Fruit fly (Drosophila melanogaster): ENCODE measurements around the gene ApepP.

ApepP gene

dm6 chr2L:16910177-16910576 lies at the start of gene ApepP:
TSS of gene ApepP (minus strand) at chr2L:16910418.
- no peak for TF ChIP-seq CG17801 (GFP tag; optimal IDR thresholded peaks at IDR 0.05; ENCODE audit: partially characterized antibody)

DNA sequence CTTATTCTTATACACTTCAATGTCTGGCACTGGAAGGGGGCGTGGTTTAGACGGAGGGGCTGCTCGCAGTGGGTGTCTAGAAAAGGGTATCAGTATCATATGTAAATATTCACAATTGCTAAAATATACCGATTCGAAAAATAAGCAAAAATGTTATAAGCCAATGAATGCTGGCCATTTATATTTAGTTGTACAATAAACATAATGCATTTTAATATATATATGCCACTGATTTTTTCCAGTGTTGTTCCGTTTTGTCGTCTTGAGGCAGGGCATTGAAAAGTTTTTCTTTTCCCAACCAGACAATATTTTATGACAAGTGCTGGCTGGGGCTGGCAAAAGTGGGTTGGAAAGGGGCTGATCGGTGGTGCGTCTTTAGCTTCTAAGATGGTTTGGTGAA lies 11.6 kb upstream of the ApepP start:
- no peak for TF ChIP-seq CG17801 (GFP tag; optimal IDR thresholded peaks at IDR 0.05; ENCODE audit: partially characterized antibody)

- no peak for TF ChIP-seq CG17801 (GFP tag; optimal IDR thresholded peaks at IDR 0.05; ENCODE audit: partially characterized antibody)
Observed at dm6 chr2L:16909290-16909689, 928 bp downstream of the ApepP start.

DNA sequence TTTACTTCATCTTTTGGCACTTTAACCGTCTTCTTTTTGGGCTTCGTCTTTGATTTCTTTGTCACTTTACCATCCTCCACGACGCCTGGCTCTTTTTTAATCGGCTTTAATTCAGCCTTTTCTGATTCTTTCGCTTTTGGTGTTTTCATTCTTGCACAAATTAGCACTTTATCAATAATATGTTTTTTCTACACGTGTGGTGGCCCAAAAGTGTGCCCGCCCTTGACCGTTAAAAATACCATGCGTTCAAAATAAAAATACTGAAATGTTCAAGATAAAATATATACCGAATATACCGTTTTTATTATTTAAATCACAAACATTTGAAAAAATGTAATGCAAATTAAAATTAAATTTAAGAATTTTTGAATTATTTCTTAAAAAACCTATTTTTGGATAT lies 8.2 kb downstream of the ApepP start, which contains the start of gene CG12288:
Gene CG12288, minus strand, starts transcription at position 216 of the 400 bp plus-strand sequence.
- TF ChIP-seq CG17801 (GFP tag; optimal IDR thresholded peaks at IDR 0.05; ENCODE audit: partially characterized antibody) = no peak

DNA sequence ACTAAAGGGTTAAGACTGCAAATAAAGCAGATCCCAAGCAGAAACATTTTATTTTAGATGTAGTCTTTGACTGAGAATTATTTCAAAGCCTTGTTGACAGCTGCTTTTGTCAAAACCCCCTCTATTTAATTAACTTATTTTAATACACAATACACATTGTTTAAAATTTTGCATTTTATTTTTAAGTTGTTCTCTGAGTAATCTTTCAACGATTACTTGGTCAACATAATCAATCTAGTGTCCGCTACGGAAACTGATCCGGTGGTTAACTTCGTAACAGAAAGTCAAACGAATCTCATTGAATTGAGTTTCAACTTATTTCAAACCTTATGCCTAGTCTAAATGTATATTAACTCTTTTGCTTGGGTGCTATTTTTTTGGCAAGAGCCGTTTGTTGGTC lies 9.8 kb downstream of the ApepP start, which contains the start of gene CG31805:
Gene CG31805, minus strand, starts transcription at position 101 of the 400 bp plus-strand sequence.
- no peak for TF ChIP-seq CG17801 (GFP tag; optimal IDR thresholded peaks at IDR 0.05; ENCODE audit: partially characterized antibody)

dm6 chr2L:16889608-16890007 lies 20.6 kb downstream of the ApepP start, which contains the start of gene CG42556:
TSS of gene CG42556 (plus strand) at chr2L:16889908.
- no peak for TF ChIP-seq CG17801 (GFP tag; optimal IDR thresholded peaks at IDR 0.05; ENCODE audit: partially characterized antibody)

DNA sequence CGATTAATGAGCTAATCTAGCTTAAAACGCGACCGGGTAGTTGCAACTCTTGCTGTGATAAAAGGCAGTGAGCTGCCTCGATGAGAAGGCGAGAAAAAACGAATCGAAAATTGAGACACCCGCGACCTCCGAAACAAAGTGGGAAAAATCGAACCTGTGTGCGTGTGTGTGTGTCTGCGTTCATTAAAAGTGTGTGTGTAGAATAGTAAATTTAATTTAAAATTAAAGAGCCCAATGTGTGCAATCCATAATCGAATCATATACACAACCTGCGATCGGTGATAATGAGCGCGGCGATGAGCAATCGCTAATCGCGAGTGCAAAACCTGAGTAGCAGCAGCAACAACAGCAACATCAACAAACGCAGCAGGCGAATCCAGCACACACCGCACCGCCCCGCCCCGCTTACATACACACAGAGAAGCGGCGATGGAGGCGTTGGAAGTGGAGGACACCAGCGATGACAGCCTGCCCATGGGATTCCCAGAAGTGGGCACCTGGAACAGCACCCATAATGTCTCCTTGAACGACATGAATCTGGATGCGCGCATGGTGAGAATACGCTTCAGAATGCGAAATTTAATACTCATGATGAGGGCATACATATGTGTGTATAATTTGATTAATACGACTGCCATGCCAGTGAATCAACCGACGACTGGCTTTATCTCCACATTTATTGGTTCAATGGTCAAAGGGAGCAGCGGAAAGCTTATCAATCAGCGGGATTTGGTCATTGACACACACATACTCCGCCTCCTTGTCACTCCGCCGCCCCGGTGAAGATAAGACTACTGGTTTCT lies 21.4 kb downstream of the ApepP start:
- no peak for TF ChIP-seq CG17801 (GFP tag; optimal IDR thresholded peaks at IDR 0.05; ENCODE audit: partially characterized antibody)

- peak; percentile 39 for TF ChIP-seq CG17801 (GFP tag; optimal IDR thresholded peaks at IDR 0.05; ENCODE audit: partially characterized antibody)
Observed at dm6 chr2L:16887660-16888573, 22.3 kb downstream of the ApepP start, which contains the start of the genes osi and tweek. TSS of gene osi (minus strand) at chr2L:16887966. TSS of gene tweek (plus strand) at chr2L:16888490.

DNA sequence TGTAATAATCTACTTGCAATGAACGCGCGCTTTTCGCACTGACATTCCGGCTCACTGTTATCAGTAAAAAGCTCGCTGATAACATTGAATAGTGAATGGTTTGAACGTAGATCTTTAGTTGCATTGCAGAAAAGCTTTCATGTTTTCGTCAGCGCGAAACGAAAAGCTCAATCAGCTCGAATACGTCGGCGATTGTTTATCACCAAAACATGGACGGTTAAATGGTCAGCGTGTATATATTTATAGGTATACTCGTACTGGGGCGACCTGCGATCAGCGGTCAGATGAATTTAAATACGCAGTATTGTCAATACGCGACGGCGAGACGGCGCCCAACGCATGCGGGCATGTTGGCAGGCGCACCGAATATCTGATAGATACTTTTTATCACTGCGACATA lies 23.8 kb downstream of the ApepP start:
- TF ChIP-seq CG17801 (GFP tag; optimal IDR thresholded peaks at IDR 0.05; ENCODE audit: partially characterized antibody) = peak; percentile 17

DNA sequence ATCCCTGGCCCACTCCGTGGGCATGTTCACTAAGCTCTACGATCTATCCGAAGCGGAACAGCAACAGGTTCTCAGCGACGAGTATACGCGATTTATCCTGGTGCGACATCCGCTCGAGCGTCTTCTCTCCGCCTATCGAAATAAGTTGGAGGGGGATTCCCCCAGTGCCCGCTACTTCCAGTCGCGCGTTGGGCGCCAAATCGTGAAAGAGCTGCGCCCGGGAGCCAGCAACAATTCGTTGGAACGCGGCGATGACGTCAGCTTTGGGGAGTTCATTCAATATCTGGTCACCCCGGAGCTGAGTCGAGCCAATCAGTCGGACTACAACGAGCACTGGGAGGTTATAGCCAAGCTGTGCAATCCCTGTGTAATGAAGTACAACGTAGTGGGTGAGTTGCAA lies 24.9 kb downstream of the ApepP start:
- no peak for TF ChIP-seq CG17801 (GFP tag; optimal IDR thresholded peaks at IDR 0.05; ENCODE audit: partially characterized antibody)

DNA sequence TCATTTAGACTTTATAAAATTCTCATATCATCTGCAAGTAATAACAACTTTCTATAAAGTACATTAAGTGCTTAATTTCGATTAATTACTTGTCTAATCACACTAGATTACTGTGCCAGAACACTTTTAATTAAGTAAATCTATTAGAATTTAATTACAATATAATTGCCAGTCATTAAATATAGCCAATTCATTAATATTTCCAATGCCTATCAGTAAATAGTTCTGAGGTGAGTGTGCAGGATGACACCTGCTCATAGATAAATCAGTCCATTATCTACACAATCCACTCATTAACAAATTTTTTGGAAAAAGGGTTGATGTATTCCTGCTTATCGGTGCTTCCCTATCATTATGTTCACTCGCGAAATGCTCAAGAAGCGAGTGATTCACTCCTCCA lies 25.5 kb downstream of the ApepP start:
- no peak for TF ChIP-seq CG17801 (GFP tag; optimal IDR thresholded peaks at IDR 0.05; ENCODE audit: partially characterized antibody)

- no peak for TF ChIP-seq CG17801 (GFP tag; optimal IDR thresholded peaks at IDR 0.05; ENCODE audit: partially characterized antibody)
Observed at dm6 chr2L:16882871-16883849, 27.1 kb downstream of the ApepP start.

DNA sequence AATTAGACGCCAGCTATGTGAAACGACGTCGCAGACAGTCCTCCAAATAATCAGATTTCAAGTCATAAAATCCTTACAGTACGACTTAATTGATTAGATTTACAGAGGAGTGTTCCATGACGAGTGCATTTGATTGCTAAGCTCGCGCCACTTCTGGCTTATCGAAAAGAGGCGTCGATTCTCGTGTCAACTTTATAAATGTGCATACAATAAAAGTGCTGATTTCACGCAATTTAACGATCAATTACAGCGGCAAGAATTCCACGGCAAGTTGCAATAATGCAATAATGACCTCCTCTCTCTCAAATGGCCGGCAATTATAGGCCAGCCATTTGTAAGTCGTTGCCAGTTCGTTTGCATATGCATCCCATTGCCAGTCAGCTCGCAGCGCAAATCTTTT lies 27.8 kb downstream of the ApepP start:
- TF ChIP-seq CG17801 (GFP tag; optimal IDR thresholded peaks at IDR 0.05; ENCODE audit: partially characterized antibody) = no peak

DNA sequence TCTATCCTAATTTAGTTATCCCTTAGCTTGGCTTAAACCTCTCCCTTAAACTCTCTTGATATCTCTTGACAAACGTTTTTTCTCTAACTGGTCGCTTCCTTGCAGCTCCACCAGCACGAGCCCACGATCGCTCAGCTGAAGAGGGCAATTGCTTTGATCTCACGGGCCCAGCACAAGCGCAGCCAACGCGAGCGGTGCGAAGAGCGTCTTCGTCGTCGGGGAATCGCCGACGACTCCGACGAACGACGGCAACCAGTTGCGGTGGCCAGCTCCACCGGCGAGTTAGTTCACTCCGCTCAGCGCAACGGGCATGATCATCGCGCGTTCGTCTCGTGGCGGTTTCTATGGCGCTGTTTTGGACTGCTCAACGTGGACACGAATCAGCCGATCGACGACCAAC lies 29.3 kb downstream of the ApepP start:
- peak; percentile 43 for TF ChIP-seq CG17801 (GFP tag; optimal IDR thresholded peaks at IDR 0.05; ENCODE audit: partially characterized antibody)

Measured in ovary, adult (tissue).